Fruit fly (Drosophila melanogaster): ENCODE measurements around the gene CG12105.
A peak's percentile ranks its signal among the peaks of the same experiment; 100 is the strongest.

The CG12105 gene

DNA sequence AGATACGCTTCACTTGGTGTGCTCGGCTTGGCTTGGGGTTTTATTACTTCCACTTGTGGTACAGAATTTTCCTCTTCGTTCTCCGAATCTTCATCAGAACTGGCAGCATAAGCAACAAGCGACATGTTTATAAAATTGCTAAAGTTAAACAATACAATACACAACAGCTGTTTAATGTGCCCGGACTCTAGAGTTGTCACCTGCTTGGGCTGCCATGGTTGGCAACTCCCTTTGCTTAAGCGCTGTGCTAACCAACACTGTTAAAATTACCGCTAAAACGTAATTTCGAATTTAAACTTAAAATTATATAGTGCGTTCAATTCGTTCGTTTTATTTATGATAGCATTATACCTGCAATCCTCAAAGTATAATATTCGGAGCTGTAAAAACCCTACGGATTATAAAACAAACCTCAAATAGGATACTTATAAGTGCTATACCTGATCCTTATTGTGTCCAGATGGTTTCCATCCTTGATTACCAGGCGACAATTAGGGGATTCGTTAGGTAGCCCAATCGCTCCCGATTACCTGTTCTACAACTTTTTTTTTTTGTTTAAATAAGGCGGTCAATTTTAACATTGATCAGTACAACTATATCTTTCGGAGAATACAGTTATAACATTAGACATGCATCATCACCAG is 31.8 kb upstream of the CG12105 start, which contains the start of the genes CG17249 and Bro (continued):
- TF ChIP-seq Doc3 (GFP tag; IDR thresholded peaks at IDR 0.05; ENCODE audit: partially characterized antibody) (0 out of 3 replicates have a peak, but pooled peaks have one; percentile 21), fd102C (GFP tag; optimal IDR thresholded peaks at IDR 0.05) (no peak), Xbp1 (GFP tag; optimal IDR thresholded peaks at IDR 0.05) (peak; percentile 68), CG12391 (tag; optimal IDR thresholded peaks at IDR 0.05) (peak; percentile 19), chif (GFP tag; optimal IDR thresholded peaks at IDR 0.05) (no peak), CG17359 (tag; optimal IDR thresholded peaks at IDR 0.05) (no peak), nmo (GFP tag; optimal IDR thresholded peaks at IDR 0.05) (peak; percentile 31), CG1233 (GFP tag; optimal IDR thresholded peaks at IDR 0.05) (no peak), gce (GFP tag; IDR thresholded peaks at IDR 0.05) (no peak), CG31224 (GFP tag; IDR thresholded peaks at IDR 0.05) (no peak), Poxn (GFP tag; IDR thresholded peaks at IDR 0.05) (no peak), sc (optimal IDR thresholded peaks at IDR 0.05) (no peak), sc (GFP tag; optimal IDR thresholded peaks at IDR 0.05) (no peak), tio (GFP tag; optimal IDR thresholded peaks at IDR 0.05) (no peak), schlank (tag; optimal IDR thresholded peaks at IDR 0.05) (no peak), CG9609 (GFP tag; optimal IDR thresholded peaks at IDR 0.05) (peak; percentile 50), hb (GFP tag; IDR thresholded peaks at IDR 0.05; ENCODE audit: partially characterized antibody) (no peak), CG7271 (tag; optimal IDR thresholded peaks at IDR 0.05) (no peak), Dip3 (GFP tag; optimal IDR thresholded peaks at IDR 0.05) (peak; percentile 45), Trl (optimal IDR thresholded peaks at IDR 0.05) (no peak), Trl (GFP tag; optimal IDR thresholded peaks at IDR 0.05) (no peak), sna (GFP tag; IDR thresholded peaks at IDR 0.05; ENCODE audit: partially characterized antibody) (no peak), crc (GFP tag; optimal IDR thresholded peaks at IDR 0.05) (no peak), CG12155 (GFP tag; optimal IDR thresholded peaks at IDR 0.05) (peak; percentile 43), CG3847 (GFP tag; IDR thresholded peaks at IDR 0.05) (peak; percentile 93), cad (GFP tag; optimal IDR thresholded peaks at IDR 0.05) (no peak), CG3163 (GFP tag; optimal IDR thresholded peaks at IDR 0.05) (peak; percentile 52), al (GFP tag; IDR thresholded peaks at IDR 0.05) (no peak), CG13123 (GFP tag; optimal IDR thresholded peaks at IDR 0.05) (no peak), CG10209 (GFP tag; optimal IDR thresholded peaks at IDR 0.05) (no peak), Atf6 (GFP tag; IDR thresholded peaks at IDR 0.05) (no peak), sug (tag; optimal IDR thresholded peaks at IDR 0.05) (peak; percentile 36), CG5245 (GFP tag; optimal IDR thresholded peaks at IDR 0.05) (no peak), CG2712 (tag; optimal IDR thresholded peaks at IDR 0.05) (peak; percentile 24), Ssrp (tag; optimal IDR thresholded peaks at IDR 0.05) (no peak), NFAT (GFP tag; IDR thresholded peaks at IDR 0.05) (peak; percentile 40; the same call in 1 of the 2 replicates), Sox100B (GFP tag; optimal IDR thresholded peaks at IDR 0.05) (no peak), z (GFP tag; IDR thresholded peaks at IDR 0.05) (no peak), maf-S (GFP tag; optimal IDR thresholded peaks at IDR 0.05) (peak; percentile 32), CG7839 (tag; optimal IDR thresholded peaks at IDR 0.05) (no peak), pros (GFP tag; optimal IDR thresholded peaks at IDR 0.05) (no peak), ERR (GFP tag; optimal IDR thresholded peaks at IDR 0.05) (peak; percentile 59), CG18619 (GFP tag; optimal IDR thresholded peaks at IDR 0.05) (no peak), Tbp (GFP tag; optimal IDR thresholded peaks at IDR 0.05) (no peak), NfI (GFP tag; optimal IDR thresholded peaks at IDR 0.05) (peak; percentile 43), Dbx (GFP tag; IDR thresholded peaks at IDR 0.05) (0 out of 3 replicates have a peak, but pooled peaks have one; percentile 39), Hr78 (GFP tag; optimal IDR thresholded peaks at IDR 0.05) (no peak), unpg (GFP tag; optimal IDR thresholded peaks at IDR 0.05) (no peak), pan (optimal IDR thresholded peaks at IDR 0.05) (no peak), pan (GFP tag; optimal IDR thresholded peaks at IDR 0.05 in 1 of 2, IDR thresholded peaks at IDR 0.05 in 1 of 2) (no peak), CG16815 (GFP tag; optimal IDR thresholded peaks at IDR 0.05) (no peak)
